Worm (Caenorhabditis elegans): Measurements from ENCODE around the gene nhr-7.
"Not testable (repeated sequence)": the region's sequence is repeated elsewhere in the genome, so short reads cannot be mapped to it uniquely, and the experiment has no call there.

Gene nhr-7

DNA sequence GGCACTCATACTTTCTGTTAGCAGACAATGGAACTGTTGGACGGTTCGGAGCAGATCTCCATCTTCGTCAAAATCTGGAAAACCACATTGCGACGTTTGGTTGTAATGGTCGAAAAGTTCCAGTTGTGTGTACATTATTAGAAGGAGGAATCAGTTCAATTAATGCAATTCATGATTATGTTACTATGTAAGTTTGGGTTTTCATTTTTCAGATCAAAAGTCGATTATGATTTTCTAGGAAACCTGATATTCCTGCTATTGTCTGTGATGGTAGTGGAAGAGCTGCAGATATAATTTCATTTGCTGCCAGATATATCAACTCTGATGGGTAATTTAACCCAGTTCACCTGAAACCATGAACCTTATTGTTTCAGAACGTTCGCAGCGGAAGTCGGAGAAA is 4.9 kb upstream of the nhr-7 start:
- TF ChIP-seq snpc-4 (tag; optimal IDR thresholded peaks at IDR 0.05) (no peak), blmp-1 (tag; optimal IDR thresholded peaks at IDR 0.05; ENCODE audit: insufficient read depth) (no peak), nhr-237 (tag; optimal IDR thresholded peaks at IDR 0.05) (no peak)

DNA sequence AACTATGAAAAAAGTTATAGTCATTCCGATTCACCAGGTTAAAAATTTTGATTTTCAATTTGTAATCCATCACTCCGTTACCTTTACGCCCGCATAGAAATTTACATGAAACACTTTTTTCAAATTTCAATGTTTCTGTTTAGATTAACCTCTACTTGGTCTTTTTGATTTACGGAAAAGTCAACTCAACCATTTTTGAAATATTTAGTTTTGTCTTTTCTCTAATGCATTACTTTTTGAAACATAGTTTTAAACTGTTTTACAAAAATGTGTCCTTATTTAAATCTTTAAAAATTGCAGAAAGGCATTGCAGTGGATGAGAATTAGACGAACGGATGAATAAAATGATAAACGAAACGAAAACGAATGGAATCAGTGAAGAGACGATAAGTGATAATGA is 2.0 kb upstream of the nhr-7 start, which contains the start of gene gtl-2:
Gene gtl-2, plus strand, starts transcription at position 301 of the 400 bp plus-strand sequence.
- TF ChIP-seq ceh-82 (tag; optimal IDR thresholded peaks at IDR 0.05): no peak
- TF ChIP-seq nhr-77 (tag; optimal IDR thresholded peaks at IDR 0.05): no peak
- no peak for TF ChIP-seq mbf-1 (tag; optimal IDR thresholded peaks at IDR 0.05)
- TF ChIP-seq alr-1 (tag; optimal IDR thresholded peaks at IDR 0.05): no peak
- TF ChIP-seq blmp-1 (tag; optimal IDR thresholded peaks at IDR 0.05; ENCODE audit: insufficient read depth): no peak
- no peak for TF ChIP-seq ztf-1 (GFP tag; conservative IDR thresholded peaks at IDR 0.05)
- no peak for TF ChIP-seq mdl-1 (tag; optimal IDR thresholded peaks at IDR 0.05)
- no peak for TF ChIP-seq elt-1 (tag; optimal IDR thresholded peaks at IDR 0.05)
- TF ChIP-seq unc-62 (GFP tag; optimal IDR thresholded peaks at IDR 0.05): no peak
- no peak for TF ChIP-seq skn-1 (tag; optimal IDR thresholded peaks at IDR 0.05)
- no peak for TF ChIP-seq Y55F3AM.14 (GFP tag; optimal IDR thresholded peaks at IDR 0.05)
- TF ChIP-seq ceh-16 (tag; optimal IDR thresholded peaks at IDR 0.05): no peak
- no peak for TF ChIP-seq lin-13 (GFP tag; optimal IDR thresholded peaks at IDR 0.05)
- TF ChIP-seq unc-55 (GFP tag; optimal IDR thresholded peaks at IDR 0.05): no peak
- TF ChIP-seq aly-2 (tag; optimal IDR thresholded peaks at IDR 0.05): no peak
- TF ChIP-seq nhr-12 (tag; optimal IDR thresholded peaks at IDR 0.05): no peak
- TF ChIP-seq ama-1 (optimal IDR thresholded peaks at IDR 0.05): no peak
- no peak for TF ChIP-seq nhr-23 (tag; optimal IDR thresholded peaks at IDR 0.05)

DNA sequence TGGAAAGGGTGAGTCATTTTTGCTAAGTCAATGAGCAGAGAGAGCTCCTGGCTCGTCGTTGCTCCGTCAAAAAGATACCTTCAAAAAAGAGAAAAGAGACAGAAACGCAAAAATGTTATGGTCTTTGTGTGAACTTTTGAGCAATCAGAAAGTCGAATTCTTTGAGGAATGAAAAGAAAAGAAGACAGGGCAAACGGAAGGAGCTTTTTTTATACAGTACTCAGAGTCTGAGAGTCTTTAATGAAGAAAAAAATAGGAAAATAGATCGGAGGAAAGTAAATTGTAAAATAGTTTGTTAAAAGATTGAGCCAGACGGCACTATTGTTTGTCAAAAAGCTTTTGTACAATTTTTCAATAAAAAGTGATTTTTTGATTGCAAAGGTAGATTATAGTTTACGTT is 1.7 kb downstream of the nhr-7 start:
- TF ChIP-seq F13H6.1 (tag; optimal IDR thresholded peaks at IDR 0.05) (peak; percentile 57), ztf-11 (tag; optimal IDR thresholded peaks at IDR 0.05) (no peak)

DNA sequence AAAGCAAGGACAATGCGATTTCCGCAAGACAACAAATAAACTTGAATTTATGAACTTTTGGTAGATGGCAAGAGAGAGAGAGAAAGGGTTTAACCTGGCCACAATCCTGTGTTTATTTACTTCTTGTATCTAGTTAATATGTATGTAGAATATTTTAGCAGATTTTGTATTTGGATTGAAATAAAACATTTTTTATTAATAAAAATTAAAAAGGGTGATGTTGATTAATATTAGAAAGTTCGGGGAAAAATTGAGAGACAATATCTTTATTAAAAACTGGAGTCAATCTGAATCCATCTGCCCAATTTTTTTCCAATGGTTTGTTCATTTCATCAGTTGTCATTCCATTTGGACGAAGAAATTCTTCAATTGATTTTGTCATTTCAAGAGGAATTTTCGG is 5.1 kb downstream of the nhr-7 start, which contains the start of gene col-127:
Gene col-127, minus strand, starts transcription at position 101 of the 400 bp plus-strand sequence.
- no peak for TF ChIP-seq blmp-1 (tag; optimal IDR thresholded peaks at IDR 0.05; ENCODE audit: insufficient read depth)

DNA sequence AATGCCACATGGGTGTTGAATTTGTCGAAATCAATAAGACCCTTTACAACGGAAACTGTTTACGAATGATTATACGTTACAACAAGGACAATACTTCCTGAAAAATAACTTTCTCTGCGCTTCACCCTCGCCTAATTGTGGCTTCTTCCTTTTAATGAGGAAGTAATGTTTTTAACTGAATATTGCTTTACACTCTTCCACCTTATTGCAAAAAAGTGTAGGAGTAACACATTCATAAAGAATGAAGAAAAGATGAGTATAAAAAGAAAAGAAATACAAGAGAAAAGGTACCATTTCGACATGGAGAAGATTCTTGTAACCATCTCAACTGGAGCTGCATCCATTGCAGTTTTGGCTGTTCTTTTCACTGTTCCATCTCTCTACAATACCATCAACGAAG is 8.1 kb downstream of the nhr-7 start, which contains the start of gene col-126:
Gene col-126, plus strand, starts transcription at position 301 of the 400 bp plus-strand sequence.
- TF ChIP-seq nhr-12 (tag; optimal IDR thresholded peaks at IDR 0.05); unc-55 (GFP tag; optimal IDR thresholded peaks at IDR 0.05); ztf-1 (GFP tag; conservative IDR thresholded peaks at IDR 0.05): not testable (repeated sequence)

DNA sequence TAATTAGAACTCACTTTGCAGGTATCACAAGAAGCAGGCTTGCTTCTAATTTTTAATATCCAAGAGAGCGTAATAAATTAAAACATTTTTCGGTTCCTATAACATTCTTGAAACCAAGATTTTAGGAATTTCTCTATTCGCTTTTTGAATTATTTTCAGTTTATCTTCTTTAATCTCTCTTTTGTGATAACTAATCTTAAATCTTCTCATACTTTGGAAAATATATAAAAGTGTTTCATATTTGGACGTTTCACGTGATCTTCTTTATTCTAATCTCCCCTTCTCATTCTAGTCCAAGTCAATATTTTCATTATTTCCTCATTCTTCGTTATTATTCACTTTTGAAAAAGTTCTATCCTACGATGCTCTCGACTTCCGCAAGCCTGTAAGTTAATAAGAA is 9.6 kb downstream of the nhr-7 start, which contains the start of gene F54D1.1:
Gene F54D1.1, plus strand, starts transcription at position 301 of the 400 bp plus-strand sequence.
- TF ChIP-seq ztf-1 (GFP tag; conservative IDR thresholded peaks at IDR 0.05) (no peak), unc-62 (GFP tag; optimal IDR thresholded peaks at IDR 0.05) (no peak), nhr-11 (tag; optimal IDR thresholded peaks at IDR 0.05) (no peak), F13H6.1 (tag; optimal IDR thresholded peaks at IDR 0.05) (no peak), nhr-12 (tag; optimal IDR thresholded peaks at IDR 0.05) (no peak), lin-11 (tag; optimal IDR thresholded peaks at IDR 0.05) (no peak), aly-2 (tag; optimal IDR thresholded peaks at IDR 0.05) (no peak), crh-2 (tag; optimal IDR thresholded peaks at IDR 0.05) (no peak)

DNA sequence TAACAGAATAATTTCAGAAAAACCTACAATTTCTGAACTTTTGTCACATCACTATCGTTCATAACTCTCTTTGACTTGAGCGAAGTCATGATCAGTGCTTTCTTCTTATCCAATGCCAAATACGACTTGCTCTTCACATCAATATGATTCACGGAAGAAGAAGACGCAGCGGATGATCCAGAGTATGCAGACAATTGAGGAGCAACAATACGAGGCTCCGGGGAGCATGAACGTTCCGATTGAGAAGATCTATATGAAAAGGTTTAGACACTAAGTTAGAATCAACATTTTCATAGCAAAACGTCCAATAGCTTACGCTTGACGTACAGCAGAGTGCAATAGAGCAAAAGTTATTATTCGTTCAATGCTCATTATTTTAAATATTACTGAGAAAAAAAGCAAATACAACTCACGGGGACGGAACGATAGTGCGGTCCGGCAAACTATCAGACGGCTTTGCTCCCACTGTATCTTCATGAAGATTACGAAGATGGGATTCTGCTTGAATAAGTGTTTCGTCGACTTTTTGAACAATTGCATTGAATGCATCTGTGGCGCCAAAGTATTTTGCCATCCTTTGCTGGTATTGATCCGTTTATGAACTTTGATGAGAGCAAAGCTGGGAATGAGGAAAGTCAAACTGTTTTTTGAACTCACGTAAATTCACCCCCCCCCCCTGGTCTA is 10.5 kb downstream of the nhr-7 start, which contains the start of gene C05C12.5:
Gene C05C12.5, minus strand, starts transcription at position 642 of the 684 bp plus-strand sequence.
- TF ChIP-seq sma-3 (GFP tag; optimal IDR thresholded peaks at IDR 0.05): no peak
- no peak for TF ChIP-seq lsy-2 (tag; optimal IDR thresholded peaks at IDR 0.05)
- no peak for TF ChIP-seq C34F6.9 (tag; optimal IDR thresholded peaks at IDR 0.05)
- TF ChIP-seq nhr-10 (tag; optimal IDR thresholded peaks at IDR 0.05): no peak
- TF ChIP-seq nhr-25 (tag; optimal IDR thresholded peaks at IDR 0.05): no peak
- TF ChIP-seq lin-13 (GFP tag; optimal IDR thresholded peaks at IDR 0.05): no peak
- no peak for TF ChIP-seq F13H6.1 (tag; optimal IDR thresholded peaks at IDR 0.05)
- no peak for TF ChIP-seq crh-2 (tag; optimal IDR thresholded peaks at IDR 0.05)
- no peak for TF ChIP-seq dmd-4 (tag; optimal IDR thresholded peaks at IDR 0.05)
- TF ChIP-seq fos-1 (tag; optimal IDR thresholded peaks at IDR 0.05): no peak
- TF ChIP-seq lin-39 (tag; optimal IDR thresholded peaks at IDR 0.05): no peak
- TF ChIP-seq nhr-12 (tag; optimal IDR thresholded peaks at IDR 0.05): no peak
- TF ChIP-seq sem-4 (tag; optimal IDR thresholded peaks at IDR 0.05): no peak
- TF ChIP-seq nhr-21 (tag; optimal IDR thresholded peaks at IDR 0.05): no peak
- TF ChIP-seq ZK546.5 (tag; optimal IDR thresholded peaks at IDR 0.05): no peak
- TF ChIP-seq aly-2 (tag; optimal IDR thresholded peaks at IDR 0.05): no peak
- TF ChIP-seq zag-1 (tag; optimal IDR thresholded peaks at IDR 0.05): no peak
- TF ChIP-seq ztf-11 (tag; optimal IDR thresholded peaks at IDR 0.05): no peak
